Worm (Caenorhabditis elegans) whole organism, L4 larva: Measurements from ENCODE around the gene Y37H2A.10.
A peak's percentile ranks its signal among the peaks of the same experiment; 100 is the strongest.

ENCODE experiments used
- ceh-82 ChIP-seq: sonication (generic microtip); optimal IDR thresholded peaks from 2 replicates; lab custom pipeline; 2017; ENCODE audit warnings: missing biosample characterization, missing genetic modification characterization
- fkh-10 ChIP-seq: fragments of 150-350 bp; optimal IDR thresholded peaks from 2 replicates; lab custom pipeline; 2014; ENCODE audit warnings: missing biosample characterization, missing genetic modification reagents, missing genetic modification characterization
- lin-13 ChIP-seq: fragments of 150-350 bp; optimal IDR thresholded peaks from 2 replicates; lab custom pipeline; 2014; ENCODE audit warnings: missing biosample characterization, missing genetic modification reagents, missing genetic modification characterization
- pqm-1 ChIP-seq: sonication (generic microtip); optimal IDR thresholded peaks from 2 replicates; lab custom pipeline; 2017; ENCODE audit warnings: missing biosample characterization, missing genetic modification characterization
- zip-11 ChIP-seq: fragments of 200-800 bp; sonication (Bioruptor generic); IDR thresholded peaks from 2 replicates; pipeline ENCODE4 v1.3.6; 2022; ENCODE audit warnings: missing genetic modification characterization, missing compliant biosample characterization

DNA sequence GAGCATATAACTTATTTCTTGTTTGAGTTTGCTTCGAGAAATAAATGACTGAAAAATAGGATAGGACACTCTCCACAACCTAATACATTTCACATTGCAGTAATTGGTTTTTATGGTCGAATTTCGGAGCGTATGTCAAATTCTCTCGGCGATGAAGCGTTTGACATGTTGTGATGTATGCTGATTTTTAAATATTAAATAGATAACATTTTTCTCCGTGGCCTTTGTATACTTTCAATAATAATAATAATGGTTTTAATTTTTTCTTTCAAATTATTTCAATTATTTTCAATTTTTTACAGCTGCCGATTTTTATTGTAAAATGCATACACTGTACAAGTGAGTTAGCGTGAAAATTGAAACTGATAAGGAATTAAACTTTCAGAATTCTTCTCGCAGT is 7.3 kb downstream of the Y37H2A.10 start, which contains the start of gene C14A6.3:
- TF ChIP-seq fkh-10 (no peak), lin-13 (GFP tag; lab: Kevin White, UChicago) (no peak), ceh-82 (tag; lab: Kevin White, UChicago) (no peak), pqm-1 (peak; percentile 39), zip-11 (GFP tag; lab: Robert Waterston, UW) (no peak)
